Fruit fly (Drosophila melanogaster) whole organism, embryonic: ENCODE results near the gene CG34242.

Experiments
- Atf3 ChIP-seq: fragments of 200-800 bp; sonication (Bioruptor generic); optimal IDR thresholded peaks from 3 replicates; lab custom pipeline; 2016; ENCODE audit warnings: missing biosample characterization, missing genetic modification characterization
- Atf6 ChIP-seq: fragments of 200-800 bp; sonication (Bioruptor generic); IDR thresholded peaks from 2 replicates; pipeline ENCODE4 v1.3.6; 2022; ENCODE audit warnings: missing biosample characterization, missing genetic modification characterization
- B-H1 ChIP-seq: fragments of 200-800 bp; sonication (Bioruptor generic); IDR thresholded peaks from 3 replicates; pipeline ENCODE4 v1.3.6; 2022; ENCODE audit warnings: missing biosample characterization, missing genetic modification characterization
- CG1024 ChIP-seq: fragments of 200-800 bp; sonication (Bioruptor generic); IDR thresholded peaks from 2 replicates; pipeline ENCODE4 v1.3.6; 2022; ENCODE audit warnings: missing biosample characterization, missing genetic modification characterization
- CG10565 ChIP-seq: fragments of 200-800 bp; sonication (Bioruptor generic); optimal IDR thresholded peaks from 3 replicates; lab custom pipeline; 2016; ENCODE audit warnings: missing biosample characterization, mild to moderate bottlenecking, missing genetic modification characterization
- CG11723 ChIP-seq: fragments of 200-800 bp; sonication (Bioruptor generic); optimal IDR thresholded peaks from 2 replicates; lab custom pipeline; 2017; ENCODE audit warnings: missing biosample characterization, mild to moderate bottlenecking, missing genetic modification characterization
- CG12299 ChIP-seq: fragments of 200-800 bp; sonication (Bioruptor generic); optimal IDR thresholded peaks from 2 replicates; lab custom pipeline; 2018; ENCODE audit warnings: missing biosample characterization, mild to moderate bottlenecking, missing genetic modification characterization
- CG13296 ChIP-seq: fragments of 200-800 bp; sonication (Bioruptor generic); optimal IDR thresholded peaks from 3 replicates; lab custom pipeline; 2018; ENCODE audit warnings: missing biosample characterization, mild to moderate bottlenecking, missing genetic modification characterization
- CG16863 ChIP-seq: fragments of 200-800 bp; sonication (Bioruptor generic); optimal IDR thresholded peaks from 3 replicates; lab custom pipeline; 2016; ENCODE audit warnings: missing biosample characterization, missing genetic modification characterization
- CG31388 ChIP-seq: fragments of 200-800 bp; sonication (Bioruptor generic); optimal IDR thresholded peaks from 2 replicates; lab custom pipeline; 2016; ENCODE audit warnings: missing biosample characterization, missing genetic modification characterization
- CG3281 ChIP-seq: fragments of 200-800 bp; sonication (Bioruptor generic); optimal IDR thresholded peaks from 3 replicates; lab custom pipeline; 2017; ENCODE audit warnings: missing biosample characterization, mild to moderate bottlenecking, missing genetic modification characterization
- CG33557 ChIP-seq: fragments of 200-800 bp; sonication (Bioruptor generic); optimal IDR thresholded peaks from 2 replicates; lab custom pipeline; 2019; ENCODE audit warnings: missing biosample characterization, mild to moderate bottlenecking, missing genetic modification characterization, moderate library complexity
- CG42726 ChIP-seq: fragments of 200-800 bp; sonication (Bioruptor generic); IDR thresholded peaks from 2 replicates; pipeline ENCODE4 v1.3.6; 2022; ENCODE audit warnings: missing biosample characterization, missing genetic modification characterization; ENCODE audit not compliant: partially characterized antibody
- CG4282 ChIP-seq: fragments of 200-800 bp; sonication (Bioruptor generic); optimal IDR thresholded peaks from 2 replicates; lab custom pipeline; 2016; ENCODE audit warnings: missing biosample characterization, missing genetic modification characterization
- CG6683 ChIP-seq: fragments of 200-800 bp; sonication (Bioruptor generic); optimal IDR thresholded peaks from 2 replicates; lab custom pipeline; 2017; ENCODE audit warnings: missing biosample characterization, mild to moderate bottlenecking, missing genetic modification characterization, missing genetic modification reagents
- CG7786 ChIP-seq: fragments of 200-800 bp; sonication (Bioruptor generic); optimal IDR thresholded peaks from 2 replicates; lab custom pipeline; 2016; ENCODE audit warnings: missing biosample characterization, missing genetic modification characterization
- CG8478 ChIP-seq: fragments of >200 bp; optimal IDR thresholded peaks from 2 replicates; lab custom pipeline; 2018
- CG9609 ChIP-seq: fragments of 200-800 bp; sonication (Bioruptor generic); optimal IDR thresholded peaks from 3 replicates; lab custom pipeline; 2016; ENCODE audit warnings: missing biosample characterization, missing genetic modification characterization
- CHES-1-like ChIP-seq: fragments of 200-800 bp; sonication (Bioruptor generic); optimal IDR thresholded peaks from 2 replicates; lab custom pipeline; 2016; ENCODE audit warnings: missing biosample characterization, missing genetic modification characterization
- GATAe ChIP-seq: fragments of 200-800 bp; sonication (Bioruptor generic); conservative IDR thresholded peaks from 2 replicates; pipeline ENCODE4 v1.3.6; 2022; ENCODE audit warnings: missing biosample characterization, missing genetic modification characterization
- HHEX ChIP-seq: fragments of 200-800 bp; sonication (Bioruptor generic); optimal IDR thresholded peaks from 3 replicates; lab custom pipeline; 2017; ENCODE audit warnings: missing biosample characterization, mild to moderate bottlenecking, missing genetic modification characterization, missing genetic modification reagents
- HLH4C ChIP-seq: fragments of 200-800 bp; sonication (Bioruptor generic); IDR thresholded peaks from 3 replicates; pipeline ENCODE4 v1.3.6; 2022; ENCODE audit warnings: missing biosample characterization, missing genetic modification characterization; ENCODE audit not compliant: partially characterized antibody
- Hr3 ChIP-seq: fragments of 200-800 bp; sonication (Bioruptor generic); optimal IDR thresholded peaks from 3 replicates; lab custom pipeline; 2016; ENCODE audit warnings: missing biosample characterization, missing genetic modification characterization
- Hr51 ChIP-seq, 2 experiments: fragments of 200-800 bp; sonication (Bioruptor generic); optimal IDR thresholded peaks; 2 replicates in 1 of 2; 3 replicates in 1 of 2; lab custom pipeline; 2016 to 2018; ENCODE audit warnings: missing biosample characterization in 2 of 2, missing genetic modification characterization in 2 of 2, mild to moderate bottlenecking in 1 of 2, moderate library complexity in 1 of 2
- Mrtf ChIP-seq: fragments of 200-800 bp; sonication (Bioruptor generic); IDR thresholded peaks from 3 replicates; pipeline ENCODE4 v1.3.6; 2022; ENCODE audit warnings: missing biosample characterization, missing genetic modification characterization
- NK7.1 ChIP-seq: fragments of 200-800 bp; sonication (Bioruptor generic); optimal IDR thresholded peaks from 3 replicates; lab custom pipeline; 2016; ENCODE audit warnings: missing biosample characterization, missing genetic modification characterization
- Nf-YC ChIP-seq: fragments of 200-800 bp; optimal IDR thresholded peaks from 3 replicates; lab custom pipeline; 2019; ENCODE audit warnings: missing biosample characterization, mild to moderate bottlenecking, missing genetic modification characterization, moderate library complexity
- Oaz ChIP-seq: fragments of 200-800 bp; sonication (Bioruptor generic); IDR thresholded peaks from 2 replicates; pipeline ENCODE4 v1.3.6; 2022; ENCODE audit warnings: missing biosample characterization, missing genetic modification characterization
- Oli ChIP-seq: fragments of 200-800 bp; sonication (Bioruptor generic); optimal IDR thresholded peaks from 2 replicates; lab custom pipeline; 2018; ENCODE audit warnings: missing biosample characterization, mild to moderate bottlenecking, missing genetic modification characterization, moderate library complexity
- Opbp ChIP-seq: fragments of 200-800 bp; sonication (Bioruptor generic); IDR thresholded peaks from 3 replicates; pipeline ENCODE4 v1.3.6; 2022; ENCODE audit warnings: missing biosample characterization, missing genetic modification characterization; ENCODE audit not compliant: partially characterized antibody
- PHDP ChIP-seq: fragments of 200-800 bp; sonication (Bioruptor generic); optimal IDR thresholded peaks from 3 replicates; lab custom pipeline; 2018; ENCODE audit warnings: missing biosample characterization, mild to moderate bottlenecking, missing genetic modification characterization, moderate library complexity
- ara ChIP-seq: fragments of 200-800 bp; sonication (Bioruptor generic); IDR thresholded peaks from 2 replicates; pipeline ENCODE4 v1.3.6; 2022; ENCODE audit warnings: missing biosample characterization, missing genetic modification characterization
- br ChIP-seq: fragments of >200 bp; optimal IDR thresholded peaks from 2 replicates; lab custom pipeline; 2017
- exex ChIP-seq: fragments of 200-800 bp; sonication (Bioruptor generic); optimal IDR thresholded peaks from 4 replicates; lab custom pipeline; 2018; ENCODE audit warnings: missing biosample characterization, mild to moderate bottlenecking, missing genetic modification characterization, moderate library complexity
- fd64A ChIP-seq: fragments of 200-800 bp; sonication (Bioruptor generic); optimal IDR thresholded peaks from 3 replicates; lab custom pipeline; 2018; ENCODE audit warnings: missing biosample characterization, mild to moderate bottlenecking, missing genetic modification characterization
- fru ChIP-seq: fragments of >200 bp; optimal IDR thresholded peaks from 2 replicates; lab custom pipeline; 2017
- fu2 ChIP-seq: fragments of 200-800 bp; sonication (Bioruptor generic); optimal IDR thresholded peaks from 2 replicates; lab custom pipeline; 2016; ENCODE audit warnings: missing biosample characterization, missing genetic modification characterization
- gce ChIP-seq: fragments of 200-800 bp; sonication (Bioruptor generic); IDR thresholded peaks from 3 replicates; pipeline ENCODE4 v1.3.6; 2022; ENCODE audit warnings: missing biosample characterization, missing genetic modification characterization
- gsb ChIP-seq: fragments of 200-800 bp; sonication (Bioruptor generic); IDR thresholded peaks from 2 replicates; pipeline ENCODE4 v1.3.6; 2022; ENCODE audit warnings: missing biosample characterization, missing genetic modification characterization
- hbn ChIP-seq: fragments of 200-800 bp; sonication (Bioruptor generic); IDR thresholded peaks from 2 replicates; pipeline ENCODE4 v1.3.6; 2022; ENCODE audit warnings: missing biosample characterization, missing genetic modification characterization; ENCODE audit not compliant: partially characterized antibody
- hkb ChIP-seq, 2 experiments: fragments of 200-800 bp in 1 of 2; fragments of >200 bp in 1 of 2; sonication (Bioruptor generic) in 1 of 2; IDR thresholded peaks in 1 of 2; optimal IDR thresholded peaks in 1 of 2; 2 replicates each; pipeline versions ENCODE4 v1.3.6 to Lab custom; 2017 to 2022; ENCODE audit warnings: missing biosample characterization in 1 of 2, missing genetic modification characterization in 1 of 2
- lab ChIP-seq: fragments of 200-800 bp; sonication (Bioruptor generic); optimal IDR thresholded peaks from 3 replicates; lab custom pipeline; 2017; ENCODE audit warnings: missing biosample characterization, missing genetic modification characterization, mild to moderate bottlenecking, moderate library complexity, missing genetic modification reagents
- lov ChIP-seq, 2 experiments: fragments of 200-800 bp in 1 of 2; fragments of >200 bp in 1 of 2; sonication (Bioruptor generic) in 1 of 2; IDR thresholded peaks in 1 of 2; optimal IDR thresholded peaks in 1 of 2; 2 replicates in 1 of 2; 3 replicates in 1 of 2; pipeline versions ENCODE4 v1.3.6 to Lab custom; 2017 to 2022; ENCODE audit warnings: missing biosample characterization in 1 of 2, missing genetic modification characterization in 1 of 2
- mirr ChIP-seq: fragments of 200-800 bp; sonication (Bioruptor generic); optimal IDR thresholded peaks from 3 replicates; lab custom pipeline; 2018; ENCODE audit warnings: missing biosample characterization, mild to moderate bottlenecking, missing genetic modification characterization
- peb ChIP-seq: fragments of 200-800 bp; sonication (Bioruptor generic); IDR thresholded peaks from 2 replicates; pipeline ENCODE4 v1.3.6; 2022; ENCODE audit warnings: missing biosample characterization, missing genetic modification characterization
- salm ChIP-seq: fragments of 200-800 bp; sonication (Bioruptor generic); optimal IDR thresholded peaks from 2 replicates; lab custom pipeline; 2018; ENCODE audit warnings: missing biosample characterization, mild to moderate bottlenecking, missing genetic modification characterization
- schlank ChIP-seq: fragments of 200-800 bp; sonication (Bioruptor generic); optimal IDR thresholded peaks from 2 replicates; lab custom pipeline; 2018; ENCODE audit warnings: missing biosample characterization, mild to moderate bottlenecking, missing genetic modification characterization
- sr ChIP-seq: fragments of 200-800 bp; sonication (Bioruptor generic); IDR thresholded peaks from 3 replicates; pipeline ENCODE4 v1.3.6; 2022; ENCODE audit warnings: missing biosample characterization, missing genetic modification characterization
- ssp ChIP-seq: fragments of 200-800 bp; sonication (Bioruptor generic); IDR thresholded peaks from 2 replicates; pipeline ENCODE4 v1.3.6; 2022; ENCODE audit warnings: missing biosample characterization, missing genetic modification characterization
- trh ChIP-seq: fragments of 200-800 bp; sonication (Bioruptor generic); optimal IDR thresholded peaks from 2 replicates; lab custom pipeline; 2016; ENCODE audit warnings: missing biosample characterization, missing genetic modification characterization

CG34242 gene

dm6 chr3L:12526433-12527113 is 7.2 kb upstream of the CG34242 start, which contains the start of gene eIF2beta (continued):
- TF ChIP-seq fd64A (GFP tag; lab: Kevin White, UChicago) (no peak), PHDP (tag; lab: Kevin White, UChicago) (peak; percentile 45), CG1024 (GFP tag; lab: Robert Waterston, UW) (no peak), CG12299 (tag; lab: Kevin White, UChicago) (no peak), CG6683 (no peak), exex (tag; lab: Kevin White, UChicago) (peak; percentile 37), Oli (tag; lab: Kevin White, UChicago) (no peak), Mrtf (no peak), ssp (GFP tag; lab: Robert Waterston, UW) (no peak), schlank (tag; lab: Kevin White, UChicago) (no peak), gsb (GFP tag; lab: Robert Waterston, UW) (no peak), GATAe (GFP tag; lab: Robert Waterston, UW) (no peak), CG16863 (GFP tag; lab: Kevin White, UChicago) (peak; percentile 14), fu2 (GFP tag; lab: Kevin White, UChicago) (peak; percentile 18), sr (GFP tag; lab: Robert Waterston, UW) (no peak), NK7.1 (no peak), Atf3 (GFP tag; lab: Kevin White, UChicago) (no peak), Atf6 (GFP tag; lab: Robert Waterston, UW) (no peak), CG8478 (lab: Kevin White, UChicago) (no peak), CG33557 (GFP tag; lab: Kevin White, UChicago) (peak; percentile 29), CG7786 (no peak), HLH4C (GFP tag; lab: Robert Waterston, UW) (no peak), Hr51 (GFP tag; optimal IDR thresholded peaks at IDR 0.05; lab: Kevin White, UChicago) (peak in 1 of 2 experiments; percentile 38), CG9609 (GFP tag; lab: Kevin White, UChicago) (no peak), mirr (GFP tag; lab: Kevin White, UChicago) (peak; percentile 61), CG31388 (GFP tag; lab: Kevin White, UChicago) (no peak), hbn (0 out of 2 replicates have a peak, but pooled peaks have one; percentile 23), lab (GFP tag; lab: Kevin White, UChicago) (peak; percentile 62), CG11723 (GFP tag; lab: Kevin White, UChicago) (peak; percentile 22), CG3281 (GFP tag; lab: Kevin White, UChicago) (peak; percentile 46), hkb (optimal IDR thresholded peaks at IDR 0.05; lab: Kevin White, UChicago) (no peak), hkb (GFP tag; IDR thresholded peaks at IDR 0.05; lab: Robert Waterston, UW) (peak; percentile 68), fru (lab: Kevin White, UChicago) (no peak), Opbp (GFP tag; lab: Robert Waterston, UW) (no peak), B-H1 (no peak; the same call in 2 of the 3 replicates), CG10565 (GFP tag; lab: Kevin White, UChicago) (no peak), CHES-1-like (GFP tag; lab: Kevin White, UChicago) (no peak), salm (tag; lab: Kevin White, UChicago) (no peak), Hr3 (GFP tag; lab: Kevin White, UChicago) (no peak), peb (GFP tag; lab: Robert Waterston, UW) (no peak), Oaz (no peak), gce (0 out of 3 replicates have a peak, but pooled peaks have one; percentile 39), Nf-YC (tag; lab: Kevin White, UChicago) (peak; percentile 41), CG42726 (GFP tag; lab: Robert Waterston, UW) (no peak), HHEX (GFP tag; lab: Kevin White, UChicago) (no peak), CG4282 (GFP tag; lab: Kevin White, UChicago) (no peak), br (lab: Kevin White, UChicago) (no peak), lov (optimal IDR thresholded peaks at IDR 0.05; lab: Kevin White, UChicago) (no peak), lov (GFP tag; IDR thresholded peaks at IDR 0.05; lab: Robert Waterston, UW) (no peak; the same call in 2 of the 3 replicates), CG13296 (GFP tag; lab: Kevin White, UChicago) (peak; percentile 64), trh (GFP tag; lab: Kevin White, UChicago) (no peak), ara (GFP tag; lab: Robert Waterston, UW) (no peak)
